Fruit fly (Drosophila melanogaster) whole organism, wandering third instar larva: ENCODE results near the gene mav.

Experiments used
- h ChIP-seq: fragments of 200-800 bp; sonication (Bioruptor generic); optimal IDR thresholded peaks from 3 replicates; lab custom pipeline; 2016; ENCODE audit warnings: missing biosample characterization, mild to moderate bottlenecking, missing genetic modification characterization
- lola ChIP-seq: fragments of >200 bp; optimal IDR thresholded peaks from 2 replicates; lab custom pipeline; 2017; ENCODE audit warnings: missing biosample characterization, missing genetic modification characterization
- psq ChIP-seq: fragments of 200-800 bp; sonication (Bioruptor generic); optimal IDR thresholded peaks from 3 replicates; lab custom pipeline; 2017; ENCODE audit warnings: missing biosample characterization, mild to moderate bottlenecking, missing genetic modification characterization, moderate library complexity
- sage ChIP-seq: fragments of 200-800 bp; sonication (Bioruptor generic); optimal IDR thresholded peaks from 2 replicates; lab custom pipeline; 2016; ENCODE audit warnings: missing biosample characterization, mild to moderate bottlenecking, missing genetic modification characterization
- sv ChIP-seq: fragments of 200-800 bp; sonication (Bioruptor generic); optimal IDR thresholded peaks from 3 replicates; lab custom pipeline; 2016; ENCODE audit warnings: missing biosample characterization, missing genetic modification characterization
- usp ChIP-seq: fragments of >200 bp; optimal IDR thresholded peaks from 2 replicates; lab custom pipeline; 2017; ENCODE audit warnings: missing biosample characterization, missing genetic modification characterization

DNA sequence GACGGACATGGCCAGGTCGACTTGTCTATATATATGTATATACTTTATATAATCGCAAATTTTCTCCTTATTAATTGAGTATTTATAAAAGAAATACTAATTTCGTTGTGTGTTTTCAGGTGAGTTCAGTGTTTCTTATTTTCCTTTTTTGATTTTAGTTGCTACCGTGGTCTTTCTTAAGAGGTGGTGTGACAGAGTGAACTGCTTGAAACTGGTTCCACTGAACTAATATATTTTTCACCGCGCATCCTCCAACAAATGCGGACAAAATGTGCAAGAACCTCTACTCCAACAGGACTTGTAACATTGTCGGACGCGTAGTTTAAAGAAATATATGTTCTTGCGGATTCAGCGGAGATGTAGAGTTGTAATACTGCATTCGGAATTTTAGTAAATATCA lies 43.0 kb downstream of the mav start, which contains the start of gene CG1909:
- TF ChIP-seq h (GFP tag; lab: Kevin White, UChicago) (no peak), psq (GFP tag; lab: Kevin White, UChicago) (no peak), lola (no peak), sage (GFP tag; lab: Kevin White, UChicago) (no peak), sv (GFP tag; lab: Kevin White, UChicago) (no peak), usp (GFP tag; lab: Kevin White, UChicago) (no peak)
